Fruit fly (Drosophila melanogaster) whole organism, pupa: ENCODE measurements around the gene CG33340.

Experiments used
- CG12605 ChIP-seq: fragments of 200-800 bp; sonication (Bioruptor generic); IDR thresholded peaks from 2 replicates; pipeline ENCODE4 v1.3.6; 2022; ENCODE audit warnings: missing biosample characterization, missing genetic modification characterization
- CG17806 ChIP-seq: fragments of 200-800 bp; sonication (Bioruptor generic); optimal IDR thresholded peaks from 2 replicates; lab custom pipeline; 2018; ENCODE audit warnings: missing biosample characterization, mild to moderate bottlenecking, missing genetic modification characterization, moderate library complexity
- CG34367 ChIP-seq: fragments of 200-800 bp; sonication (Bioruptor generic); optimal IDR thresholded peaks from 2 replicates; lab custom pipeline; 2018; ENCODE audit warnings: missing biosample characterization, mild to moderate bottlenecking, missing genetic modification characterization
- CG8301 ChIP-seq: fragments of 200-800 bp; sonication (Bioruptor generic); optimal IDR thresholded peaks from 2 replicates; lab custom pipeline; 2018; ENCODE audit warnings: missing biosample characterization, mild to moderate bottlenecking, missing genetic modification characterization
- EcR ChIP-seq: fragments of 200-800 bp; sonication (Bioruptor generic); optimal IDR thresholded peaks from 3 replicates; lab custom pipeline; 2019; ENCODE audit warnings: missing biosample characterization, missing genetic modification characterization, mild to moderate bottlenecking, moderate library complexity, missing genetic modification reagents
- Pif1A ChIP-seq: fragments of 200-800 bp; sonication (Bioruptor generic); optimal IDR thresholded peaks from 3 replicates; lab custom pipeline; 2016; ENCODE audit warnings: missing biosample characterization, missing genetic modification characterization
- Pif1B ChIP-seq: fragments of 200-800 bp; sonication (Bioruptor generic); optimal IDR thresholded peaks from 3 replicates; lab custom pipeline; 2016; ENCODE audit warnings: missing biosample characterization, missing genetic modification characterization
- fd96Ca ChIP-seq: fragments of 200-800 bp; sonication (Bioruptor generic); IDR thresholded peaks from 3 replicates; pipeline ENCODE4 v1.3.6; 2022; ENCODE audit warnings: missing biosample characterization, missing genetic modification characterization
- gl ChIP-seq: fragments of 200-800 bp; sonication (Bioruptor generic); optimal IDR thresholded peaks from 2 replicates; lab custom pipeline; 2018; ENCODE audit warnings: missing biosample characterization, mild to moderate bottlenecking, missing genetic modification characterization

DNA sequence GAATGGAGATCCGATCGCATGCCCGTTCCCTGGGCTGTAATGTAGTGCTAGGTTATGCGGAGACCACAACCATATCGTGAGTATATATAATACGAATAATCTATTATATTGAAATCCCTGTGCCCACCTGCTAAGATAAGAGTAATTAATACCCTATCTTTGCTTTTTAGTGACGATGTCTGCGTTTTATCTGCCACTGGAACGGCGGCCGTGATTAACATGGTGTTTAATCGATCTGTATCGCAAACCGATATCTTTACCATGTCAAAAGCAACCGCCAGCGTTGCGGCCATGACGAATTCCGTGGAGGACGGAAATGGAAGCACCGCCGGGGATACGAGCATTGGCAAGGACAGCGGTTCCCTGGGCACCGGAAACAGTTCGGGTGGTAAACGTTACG lies 9.5 kb upstream of the CG33340 start:
- no peak for TF ChIP-seq Pif1B (GFP tag; lab: Kevin White, UChicago)
- TF ChIP-seq gl (tag; lab: Kevin White, UChicago): no peak
- TF ChIP-seq EcR (GFP tag; lab: Kevin White, UChicago): no peak
- no peak for TF ChIP-seq CG8301
- TF ChIP-seq CG17806 (tag; lab: Kevin White, UChicago): no peak
- TF ChIP-seq CG34367 (tag; lab: Kevin White, UChicago): no peak
- no peak for TF ChIP-seq fd96Ca
- TF ChIP-seq CG12605 (GFP tag; lab: Robert Waterston, UW): no peak
- TF ChIP-seq Pif1A: no peak
